Worm (Caenorhabditis elegans): ENCODE data around the gene B0416.5.

Gene B0416.5

ce11 chrX:9231556-9231955 is 39.1 kb downstream of the B0416.5 start:
- TF ChIP-seq pax-3 (tag; optimal IDR thresholded peaks at IDR 0.05) (no peak), elt-2 (tag; optimal IDR thresholded peaks at IDR 0.05) (peak; percentile 22), efl-1 (optimal IDR thresholded peaks at IDR 0.05) (no peak), efl-1 (GFP tag; optimal IDR thresholded peaks at IDR 0.05 in 1 of 2) (peak in 1 of 2 experiments; percentile 83)

DNA sequence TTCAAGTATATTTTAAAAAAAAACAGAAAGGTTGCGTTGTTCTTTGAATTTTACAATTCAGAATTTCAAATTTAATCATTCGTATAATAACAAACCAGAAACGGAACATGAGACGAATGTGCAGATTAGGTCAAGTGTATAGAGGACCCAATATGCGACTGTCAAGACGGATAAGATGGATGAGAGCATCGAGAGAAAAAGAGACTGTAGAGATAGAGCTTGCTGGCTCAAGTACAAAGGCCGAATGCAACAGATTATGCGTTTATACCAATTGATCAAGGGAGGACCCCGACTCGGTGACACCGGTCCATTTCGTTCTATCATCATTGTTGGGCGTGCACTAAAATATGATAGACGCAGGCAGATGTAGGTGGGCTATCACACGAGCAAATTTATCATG is 40.3 kb downstream of the B0416.5 start:
- TF ChIP-seq unc-86 (tag; optimal IDR thresholded peaks at IDR 0.05) (no peak), lin-13 (GFP tag; optimal IDR thresholded peaks at IDR 0.05) (no peak), hlh-4 (tag; optimal IDR thresholded peaks at IDR 0.05) (no peak), ceh-90 (tag; optimal IDR thresholded peaks at IDR 0.05) (no peak), nhr-20 (tag; optimal IDR thresholded peaks at IDR 0.05) (no peak), mef-2 (tag; optimal IDR thresholded peaks at IDR 0.05) (no peak), ceh-82 (tag; optimal IDR thresholded peaks at IDR 0.05) (no peak), egl-27 (tag; optimal IDR thresholded peaks at IDR 0.05) (no peak), lin-14 (GFP tag; optimal IDR thresholded peaks at IDR 0.05) (no peak), pax-3 (tag; optimal IDR thresholded peaks at IDR 0.05) (no peak), lin-15B (tag; optimal IDR thresholded peaks at IDR 0.05) (no peak), tbx-2 (tag; optimal IDR thresholded peaks at IDR 0.05) (no peak), zag-1 (tag; optimal IDR thresholded peaks at IDR 0.05) (no peak), ets-5 (GFP tag; IDR thresholded peaks at IDR 0.05) (no peak), zip-4 (GFP tag; optimal IDR thresholded peaks at IDR 0.05) (no peak), nhr-71 (tag; optimal IDR thresholded peaks at IDR 0.05) (no peak), unc-98 (GFP tag; IDR thresholded peaks at IDR 0.05) (no peak), blmp-1 (tag; optimal IDR thresholded peaks at IDR 0.05) (no peak)

DNA sequence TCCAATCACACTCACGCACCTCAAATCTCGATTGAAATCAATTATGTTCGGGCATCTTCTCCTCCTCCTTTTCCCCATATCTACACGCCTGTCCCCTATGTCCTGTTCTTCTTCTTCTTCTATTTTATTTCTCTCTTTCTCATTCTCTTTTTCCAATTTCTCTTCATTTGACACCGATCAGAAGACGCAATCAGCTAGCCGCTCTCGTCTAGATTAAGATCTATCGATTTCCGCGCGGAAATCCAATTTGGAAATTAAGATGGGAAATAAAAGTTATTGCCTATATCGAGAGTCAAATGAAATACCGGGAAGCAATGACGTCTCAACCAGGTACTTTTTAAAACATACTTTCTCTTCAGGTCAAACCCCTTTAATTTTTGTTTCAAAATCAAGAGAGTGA is 42.2 kb downstream of the B0416.5 start:
- no peak for TF ChIP-seq nhr-11 (tag; optimal IDR thresholded peaks at IDR 0.05)
- no peak for TF ChIP-seq F16B12.6 (tag; optimal IDR thresholded peaks at IDR 0.05)
- no peak for TF ChIP-seq nhr-12 (tag; optimal IDR thresholded peaks at IDR 0.05)
- TF ChIP-seq sox-4 (tag; optimal IDR thresholded peaks at IDR 0.05) = no peak
- TF ChIP-seq irx-1 (tag; optimal IDR thresholded peaks at IDR 0.05) = no peak
- no peak for TF ChIP-seq efl-3 (GFP tag; optimal IDR thresholded peaks at IDR 0.05)
- no peak for TF ChIP-seq unc-30 (tag; optimal IDR thresholded peaks at IDR 0.05)
- no peak for TF ChIP-seq aha-1 (tag; optimal IDR thresholded peaks at IDR 0.05)
- TF ChIP-seq snu-23 (GFP tag; optimal IDR thresholded peaks at IDR 0.05) = peak; percentile 35
- no peak for TF ChIP-seq skn-1 (tag; optimal IDR thresholded peaks at IDR 0.05)
- TF ChIP-seq egl-27 (tag; optimal IDR thresholded peaks at IDR 0.05) = no peak
- peak; percentile 37 for TF ChIP-seq rnt-1 (tag; optimal IDR thresholded peaks at IDR 0.05)
- no peak for TF ChIP-seq lin-13 (GFP tag; optimal IDR thresholded peaks at IDR 0.05)
- TF ChIP-seq Y116A8C.19 (tag; optimal IDR thresholded peaks at IDR 0.05; ENCODE audit: borderline replicate concordance) = no peak
- TF ChIP-seq mab-9 (GFP tag; IDR thresholded peaks at IDR 0.05) = no peak
- no peak for TF ChIP-seq hpl-2 (GFP tag; optimal IDR thresholded peaks at IDR 0.05)
- TF ChIP-seq fkh-8 (tag; optimal IDR thresholded peaks at IDR 0.05) = no peak
- TF ChIP-seq fos-1 (tag; optimal IDR thresholded peaks at IDR 0.05) = no peak
- peak; percentile 23 for TF ChIP-seq nhr-71 (tag; optimal IDR thresholded peaks at IDR 0.05)
- no peak for TF ChIP-seq ztf-4 (tag; optimal IDR thresholded peaks at IDR 0.05)
- TF ChIP-seq unc-98 (GFP tag; IDR thresholded peaks at IDR 0.05) = no peak
- no peak for TF ChIP-seq mep-1 (tag; optimal IDR thresholded peaks at IDR 0.05)
- TF ChIP-seq vab-15 (tag; optimal IDR thresholded peaks at IDR 0.05) = no peak
- TF ChIP-seq nhr-237 (tag; optimal IDR thresholded peaks at IDR 0.05) = no peak
- TF ChIP-seq mef-2 (tag; optimal IDR thresholded peaks at IDR 0.05) = no peak
- TF ChIP-seq swsn-7 (tag; optimal IDR thresholded peaks at IDR 0.05) = no peak
- TF ChIP-seq xbp-1 (tag; optimal IDR thresholded peaks at IDR 0.05) = no peak
- no peak for TF ChIP-seq grh-1 (GFP tag; IDR thresholded peaks at IDR 0.05)
- TF ChIP-seq alr-1 (tag; optimal IDR thresholded peaks at IDR 0.05; ENCODE audit: borderline replicate concordance) = no peak
- no peak for TF ChIP-seq lin-15B (tag; optimal IDR thresholded peaks at IDR 0.05)
- peak; percentile 2 for TF ChIP-seq nhr-90 (tag; optimal IDR thresholded peaks at IDR 0.05; ENCODE audit: poor library complexity)
- no peak for TF ChIP-seq sptf-1 (tag; optimal IDR thresholded peaks at IDR 0.05)
- peak; percentile 26 for TF ChIP-seq nhr-20 (tag; optimal IDR thresholded peaks at IDR 0.05)
- TF ChIP-seq ceh-88 (GFP tag; IDR thresholded peaks at IDR 0.05) = no peak
- no peak for TF ChIP-seq pqm-1 (tag; optimal IDR thresholded peaks at IDR 0.05)
- no peak for TF ChIP-seq elt-2 (tag; optimal IDR thresholded peaks at IDR 0.05)
- TF ChIP-seq lin-35 (GFP tag; optimal IDR thresholded peaks at IDR 0.05) = no peak
- TF ChIP-seq tlp-1 (tag; optimal IDR thresholded peaks at IDR 0.05) = no peak

Measured in whole organism, L1 larva.